Fruit fly (Drosophila melanogaster) whole organism, wandering third instar larva: ENCODE data around the gene Ir7b.

Source experiments
- Hr78 ChIP-seq: fragments of >200 bp; optimal IDR thresholded peaks from 2 replicates; lab custom pipeline; 2017; ENCODE audit warnings: missing biosample characterization, missing genetic modification characterization
- N ChIP-seq: fragments of >200 bp; optimal IDR thresholded peaks from 2 replicates; lab custom pipeline; 2018; ENCODE audit warnings: missing biosample characterization, missing external identifiers, missing genetic modification characterization
- h ChIP-seq: fragments of 200-800 bp; sonication (Bioruptor generic); optimal IDR thresholded peaks from 3 replicates; lab custom pipeline; 2016; ENCODE audit warnings: missing biosample characterization, mild to moderate bottlenecking, missing genetic modification characterization
- jim ChIP-seq: fragments of 175-275, 200-325 bp; sonication (Bioruptor generic); optimal IDR thresholded peaks from 2 replicates; lab custom pipeline; 2016; ENCODE audit warnings: missing biosample characterization, mild to moderate bottlenecking, missing genetic modification characterization
- lola ChIP-seq: fragments of >200 bp; optimal IDR thresholded peaks from 2 replicates; lab custom pipeline; 2017; ENCODE audit warnings: missing biosample characterization, missing genetic modification characterization
- psq ChIP-seq: fragments of 200-800 bp; sonication (Bioruptor generic); optimal IDR thresholded peaks from 3 replicates; lab custom pipeline; 2017; ENCODE audit warnings: missing biosample characterization, mild to moderate bottlenecking, missing genetic modification characterization, moderate library complexity
- rgr ChIP-seq: fragments of 200-800 bp; sonication (Bioruptor generic); optimal IDR thresholded peaks from 3 replicates; lab custom pipeline; 2016; ENCODE audit warnings: missing biosample characterization, mild to moderate bottlenecking, missing genetic modification characterization
- tai ChIP-seq: sonication (Bioruptor generic); optimal IDR thresholded peaks from 2 replicates; lab custom pipeline; 2016; ENCODE audit warnings: missing biosample characterization, missing genetic modification characterization
- woc ChIP-seq: sonication (Bioruptor generic); optimal IDR thresholded peaks from 2 replicates; lab custom pipeline; 2016; ENCODE audit warnings: missing biosample characterization, mild to moderate bottlenecking, missing genetic modification characterization

DNA sequence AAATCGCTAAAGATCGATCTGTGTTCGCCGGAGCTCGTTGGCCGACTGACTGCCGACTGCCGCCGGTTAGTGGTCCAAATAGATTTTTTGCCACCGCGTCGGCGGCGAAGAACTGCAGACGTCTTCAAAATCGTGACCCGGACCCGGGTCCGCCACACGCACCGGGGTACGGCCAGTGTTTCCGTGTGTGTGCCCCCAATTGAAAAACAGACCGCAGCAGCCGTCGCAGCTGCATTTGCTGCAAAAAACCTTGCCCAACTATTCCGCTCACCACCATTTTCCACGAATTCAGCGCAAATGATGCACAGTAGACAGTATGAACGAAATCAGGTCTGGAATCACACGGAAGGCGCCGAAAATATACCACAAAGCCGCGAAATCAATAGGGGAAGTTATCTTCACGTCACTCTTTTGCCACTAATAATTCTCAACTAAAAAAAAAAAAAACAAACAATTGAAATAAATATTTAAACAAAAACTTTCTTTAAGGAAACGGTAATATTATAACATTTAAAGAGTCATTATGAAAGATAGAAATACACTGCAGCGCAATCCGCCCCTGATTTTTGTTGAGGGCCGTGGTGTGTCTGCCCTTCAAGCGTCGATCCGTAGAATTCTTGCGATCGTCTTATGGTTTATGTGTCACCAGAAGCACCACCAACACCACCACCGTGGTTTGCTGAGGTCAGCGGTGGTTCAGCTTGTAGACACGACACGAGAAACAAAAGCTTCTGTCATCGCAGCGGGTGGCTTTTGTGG lies 6.6 kb upstream of the Ir7b start, which contains the start of gene dec:
- TF ChIP-seq Hr78 (GFP tag; lab: Kevin White, UChicago) (no peak), woc (GFP tag; lab: Kevin White, UChicago) (no peak), psq (GFP tag; lab: Kevin White, UChicago) (no peak), tai (GFP tag; lab: Kevin White, UChicago) (no peak), h (no peak), rgr (GFP tag; lab: Kevin White, UChicago) (no peak), jim (no peak), N (GFP tag; lab: Kevin White, UChicago) (no peak), lola (GFP tag; lab: Kevin White, UChicago) (no peak)
